Worm (Caenorhabditis elegans): ENCODE results near the gene del-6.
A peak's percentile ranks its signal among the peaks of the same experiment; 100 is the strongest.

del-6 gene

DNA sequence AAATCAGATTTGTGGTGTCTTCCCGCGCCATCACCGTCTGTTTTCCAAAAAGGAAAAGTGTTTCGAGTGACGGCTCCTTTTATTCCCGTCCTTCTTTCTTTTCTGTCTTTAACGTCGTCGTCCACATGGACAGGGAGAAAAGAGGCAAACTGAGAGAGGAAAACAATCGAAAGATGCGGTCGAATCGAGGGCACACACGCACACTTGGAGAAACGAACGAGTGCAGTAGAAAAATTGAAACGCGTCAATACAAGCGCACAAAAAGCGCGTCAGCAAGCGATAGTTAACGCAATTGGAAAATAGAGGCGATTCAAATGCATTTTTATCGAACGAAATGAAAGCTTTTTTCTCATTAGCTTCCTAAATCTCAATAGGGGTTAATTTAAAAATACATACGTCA lies 35.9 kb upstream of the del-6 start (continued):
- TF ChIP-seq lsl-1 (GFP tag; optimal IDR thresholded peaks at IDR 0.05) (peak; percentile 30), T26A5.8 (tag; optimal IDR thresholded peaks at IDR 0.05) (no peak), akir-1 (GFP tag; optimal IDR thresholded peaks at IDR 0.05) (no peak), B0336.3 (GFP tag; IDR thresholded peaks at IDR 0.05) (peak; percentile 42; the same call in 1 of the 2 replicates)

DNA sequence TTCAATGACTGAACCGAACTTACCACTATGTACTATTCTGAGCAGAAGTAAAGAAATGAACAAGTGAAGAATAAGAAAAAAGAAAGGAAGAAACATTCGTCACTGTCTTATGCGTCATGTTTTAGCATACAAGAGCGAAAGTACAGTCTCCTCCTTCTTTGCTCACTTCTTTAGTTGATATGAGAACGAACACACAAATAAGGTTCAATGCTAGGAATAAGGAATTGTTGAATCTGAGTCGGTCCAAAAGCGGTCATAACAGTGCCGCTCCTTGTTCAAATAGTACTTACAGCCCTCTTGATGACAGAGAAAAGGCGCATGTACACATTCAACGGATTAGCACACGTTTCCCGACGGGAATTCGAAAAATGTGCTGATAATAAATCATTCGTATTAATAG lies 33.6 kb upstream of the del-6 start, which contains the start of gene F25D1.8:
TSS of gene F25D1.8 (plus strand) at position 301 of the 400 bp plus-strand sequence.
- TF ChIP-seq ets-4 (GFP tag; optimal IDR thresholded peaks at IDR 0.05) (no peak), fkh-3 (tag; optimal IDR thresholded peaks at IDR 0.05) (no peak), hlh-12 (tag; optimal IDR thresholded peaks at IDR 0.05) (no peak), Y95B8A.8 (GFP tag; IDR thresholded peaks at IDR 0.05) (no peak), madf-6 (GFP tag; IDR thresholded peaks at IDR 0.05) (no peak), Y53F4B.3 (GFP tag; IDR thresholded peaks at IDR 0.05) (no peak), bed-2 (GFP tag; IDR thresholded peaks at IDR 0.05) (no peak), xnd-1 (tag; optimal IDR thresholded peaks at IDR 0.05) (no peak), cebp-1 (GFP tag; IDR thresholded peaks at IDR 0.05) (no peak), cebp-1 (tag; optimal IDR thresholded peaks at IDR 0.05) (no peak), him-1 (tag; optimal IDR thresholded peaks at IDR 0.05) (no peak), F37B4.10 (GFP tag; IDR thresholded peaks at IDR 0.05) (no peak), nhr-80 (tag; optimal IDR thresholded peaks at IDR 0.05) (no peak), B0336.3 (GFP tag; IDR thresholded peaks at IDR 0.05) (no peak)

- TF ChIP-seq ama-1 (optimal IDR thresholded peaks at IDR 0.05) (no peak), ama-1 (GFP tag; optimal IDR thresholded peaks at IDR 0.05) (no peak), hlh-26 (GFP tag; conservative IDR thresholded peaks at IDR 0.05) (no peak), mxl-1 (tag; optimal IDR thresholded peaks at IDR 0.05) (no peak), attf-5 (GFP tag; optimal IDR thresholded peaks at IDR 0.05) (no peak), hmg-1.2 (GFP tag; IDR thresholded peaks at IDR 0.05) (no peak), athp-1 (tag; optimal IDR thresholded peaks at IDR 0.05) (no peak), hsf-1 (GFP tag; IDR thresholded peaks at IDR 0.05) (no peak), nhr-80 (tag; optimal IDR thresholded peaks at IDR 0.05) (no peak), lin-26 (GFP tag; IDR thresholded peaks at IDR 0.05) (no peak), nfyb-1 (GFP tag; IDR thresholded peaks at IDR 0.05) (no peak), F39B2.1 (GFP tag; IDR thresholded peaks at IDR 0.05) (no peak)
These were observed 32.7 kb upstream of the del-6 start, which contains the start of gene degt-1 for ce11 chrV:10540024-10540423. Gene degt-1 (plus strand): TSS chrV:10540324.

DNA sequence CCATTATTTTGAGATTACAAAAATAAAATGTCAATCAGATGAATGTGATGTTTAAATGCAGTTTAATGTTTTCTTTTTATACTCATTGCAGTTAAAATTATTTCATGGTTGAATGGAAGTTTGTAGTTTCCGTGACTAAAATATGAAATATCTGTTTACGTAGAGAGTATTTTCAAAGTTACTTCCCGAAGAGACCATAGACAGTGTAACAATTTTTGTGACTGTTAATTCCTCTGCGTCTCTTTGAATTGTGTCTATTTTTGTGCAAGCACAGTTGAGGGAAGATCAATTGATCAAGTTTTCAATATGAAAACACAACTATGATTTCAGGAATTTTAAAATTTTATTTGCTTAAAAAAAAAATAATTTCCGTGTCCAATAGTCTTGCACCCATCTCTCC lies 26.0 kb upstream of the del-6 start, which contains the start of gene F25D1.5:
TSS of gene F25D1.5 (minus strand) at position 35 of the 400 bp plus-strand sequence.
- no peak for TF ChIP-seq snpc-3.4 (tag; optimal IDR thresholded peaks at IDR 0.05)
- TF ChIP-seq unc-130 (GFP tag; optimal IDR thresholded peaks at IDR 0.05): no peak
- no peak for TF ChIP-seq ztf-22 (GFP tag; optimal IDR thresholded peaks at IDR 0.05)
- TF ChIP-seq ceh-79 (tag; optimal IDR thresholded peaks at IDR 0.05): no peak
- no peak for TF ChIP-seq Y53G8AR.9 (GFP tag; conservative IDR thresholded peaks at IDR 0.05)
- no peak for TF ChIP-seq ztf-6 (GFP tag; IDR thresholded peaks at IDR 0.05)
- TF ChIP-seq ztf-3 (GFP tag; optimal IDR thresholded peaks at IDR 0.05): no peak
- TF ChIP-seq madf-8 (GFP tag; conservative IDR thresholded peaks at IDR 0.05): no peak
- no peak for TF ChIP-seq egl-18 (GFP tag; IDR thresholded peaks at IDR 0.05)
- TF ChIP-seq rpc-1 (optimal IDR thresholded peaks at IDR 0.05): no peak
- no peak for TF ChIP-seq rpc-1 (tag; optimal IDR thresholded peaks at IDR 0.05)
- TF ChIP-seq F57A8.1 (GFP tag; optimal IDR thresholded peaks at IDR 0.05): no peak
- no peak for TF ChIP-seq attf-3 (GFP tag; conservative IDR thresholded peaks at IDR 0.05)
- TF ChIP-seq Y95B8A.8 (GFP tag; IDR thresholded peaks at IDR 0.05): no peak
- TF ChIP-seq F57C9.4 (tag; optimal IDR thresholded peaks at IDR 0.05): no peak
- no peak for TF ChIP-seq lin-26 (GFP tag; IDR thresholded peaks at IDR 0.05)
- no peak for TF ChIP-seq sea-2 (GFP tag; IDR thresholded peaks at IDR 0.05)
- no peak for TF ChIP-seq nhr-90 (tag; optimal IDR thresholded peaks at IDR 0.05)
- no peak for TF ChIP-seq B0261.1 (tag; optimal IDR thresholded peaks at IDR 0.05)
- no peak for TF ChIP-seq dox-1 (GFP tag; IDR thresholded peaks at IDR 0.05)
- TF ChIP-seq aptf-3 (GFP tag; IDR thresholded peaks at IDR 0.05): no peak
